Worm (Caenorhabditis elegans) whole organism, L4 larva: Measurements from ENCODE around the gene K06H6.1.

ENCODE experiments used
- D1046.2 ChIP-seq: fragments of 200-800 bp; sonication (Bioruptor generic); IDR thresholded peaks from 2 replicates; pipeline ENCODE4 v1.3.6; 2022; ENCODE audit warnings: missing genetic modification characterization, missing compliant biosample characterization
- F37D6.2 ChIP-seq: sonication (generic microtip); optimal IDR thresholded peaks from 2 replicates; lab custom pipeline; 2016; ENCODE audit warnings: mild to moderate bottlenecking, missing genetic modification characterization, missing compliant biosample characterization
- F44E2.7 ChIP-seq: fragments of 200-800 bp; sonication (Bioruptor generic); IDR thresholded peaks from 2 replicates; pipeline ENCODE4 v2.1.2; 2022; ENCODE audit warnings: missing genetic modification characterization, missing compliant biosample characterization
- T20F7.1 ChIP-seq: fragments of 200-800 bp; sonication (Bioruptor generic); optimal IDR thresholded peaks from 2 replicates; lab custom pipeline; 2018; ENCODE audit warnings: mild to moderate bottlenecking, missing genetic modification characterization, missing compliant biosample characterization
- T26A8.4 ChIP-seq: fragments of 200-800 bp; sonication (Bioruptor generic); IDR thresholded peaks from 2 replicates; pipeline ENCODE4 v1.3.6; 2022; ENCODE audit warnings: missing genetic modification characterization, missing compliant biosample characterization
- Y75B8A.6 ChIP-seq: fragments of 200-800 bp; sonication (Bioruptor generic); IDR thresholded peaks from 2 replicates; pipeline ENCODE4 v1.3.6; 2022; ENCODE audit warnings: missing genetic modification reagents, missing genetic modification characterization, missing compliant biosample characterization
- aha-1 ChIP-seq: fragments of 150-350 bp; peaks from one replicate; lab custom pipeline; 2014; ENCODE audit warnings: missing biosample characterization, missing genetic modification characterization
- ces-1 ChIP-seq: fragments of 150-350 bp; sonication (generic microtip); optimal IDR thresholded peaks from 4 replicates; lab custom pipeline; 2014; ENCODE audit warnings: missing biosample characterization, missing genetic modification reagents, missing genetic modification characterization
- daf-16 ChIP-seq, 3 experiments: sonication (generic microtip); optimal IDR thresholded peaks; 2 replicates each; lab custom pipeline; 2016 to 2017; ENCODE audit warnings: missing genetic modification characterization in 3 of 3, missing genetic modification reagents in 3 of 3, mild to moderate bottlenecking in 2 of 3, missing compliant biosample characterization in 2 of 3, missing biosample characterization in 1 of 3, moderate library complexity in 1 of 3
- daf-19 ChIP-seq: fragments of 200-800 bp; sonication (Bioruptor generic); conservative IDR thresholded peaks from 2 replicates; pipeline ENCODE4 v1.3.6; 2022; ENCODE audit warnings: missing genetic modification characterization, missing compliant biosample characterization
- dmd-8 ChIP-seq: fragments of 200-800 bp; sonication (Bioruptor generic); IDR thresholded peaks from 2 replicates; pipeline ENCODE4 v1.3.6; 2022; ENCODE audit warnings: missing genetic modification characterization, missing compliant biosample characterization
- dmd-9 ChIP-seq: fragments of 200-800 bp; sonication (Bioruptor generic); IDR thresholded peaks from 2 replicates; pipeline ENCODE4 v1.3.6; 2022; ENCODE audit warnings: missing genetic modification reagents, missing genetic modification characterization, missing compliant biosample characterization
- duxl-1 ChIP-seq: sonication (generic microtip); optimal IDR thresholded peaks from 2 replicates; lab custom pipeline; 2016; ENCODE audit warnings: mild to moderate bottlenecking, missing genetic modification characterization, moderate library complexity, missing compliant biosample characterization; ENCODE audit not compliant: poor library complexity
- fkh-10 ChIP-seq: fragments of 150-350 bp; optimal IDR thresholded peaks from 2 replicates; lab custom pipeline; 2014; ENCODE audit warnings: missing biosample characterization, missing genetic modification reagents, missing genetic modification characterization
- hlh-30 ChIP-seq: sonication (generic microtip); optimal IDR thresholded peaks from 2 replicates; lab custom pipeline; 2017; ENCODE audit warnings: antibody characterized with exemption, mild to moderate bottlenecking, missing genetic modification characterization, missing compliant biosample characterization; ENCODE audit not compliant: insufficient read depth
- hmg-1.1 ChIP-seq: fragments of 200-800 bp; sonication (Bioruptor generic); IDR thresholded peaks from 2 replicates; pipeline ENCODE4 v1.3.6; 2022; ENCODE audit warnings: missing genetic modification reagents, missing genetic modification characterization, missing compliant biosample characterization
- jun-1 ChIP-seq: fragments of 150-350 bp; optimal IDR thresholded peaks from 2 replicates; lab custom pipeline; 2014; ENCODE audit warnings: missing biosample characterization, missing genetic modification reagents, missing genetic modification characterization
- lim-7 ChIP-seq: fragments of 200-800 bp; sonication (Bioruptor generic); IDR thresholded peaks from 2 replicates; pipeline ENCODE4 v1.3.6; 2022; ENCODE audit warnings: missing genetic modification characterization, missing compliant biosample characterization
- lin-38 ChIP-seq: fragments of 200-800 bp; sonication (Bioruptor generic); IDR thresholded peaks from 2 replicates; pipeline ENCODE4 v1.3.6; 2022; ENCODE audit warnings: missing genetic modification reagents, missing genetic modification characterization, missing compliant biosample characterization
- lin-39 ChIP-seq: fragments of 150-350 bp; optimal IDR thresholded peaks from 2 replicates; lab custom pipeline; 2014; ENCODE audit warnings: missing biosample characterization, missing genetic modification reagents, missing genetic modification characterization
- madf-9 ChIP-seq: fragments of 200-800 bp; sonication (Bioruptor generic); conservative IDR thresholded peaks from 2 replicates; pipeline ENCODE4 v1.3.6; 2022; ENCODE audit warnings: missing genetic modification reagents, missing genetic modification characterization, missing compliant biosample characterization
- mdl-1 ChIP-seq, 2 experiments: fragments of 150-350 bp in 1 of 2; sonication (generic microtip) in 1 of 2; optimal IDR thresholded peaks; 2 replicates each; lab custom pipeline; 2014 to 2017; ENCODE audit warnings: missing biosample characterization in 2 of 2, missing genetic modification characterization in 2 of 2
- mxl-2 ChIP-seq: fragments of 200-800 bp; sonication (Bioruptor generic); conservative IDR thresholded peaks from 2 replicates; pipeline ENCODE4 v1.3.6; 2022; ENCODE audit warnings: missing genetic modification reagents, missing genetic modification characterization, missing compliant biosample characterization
- nhr-102 ChIP-seq: sonication (generic microtip); optimal IDR thresholded peaks from 2 replicates; lab custom pipeline; 2016; ENCODE audit warnings: mild to moderate bottlenecking, missing genetic modification characterization, moderate library complexity, missing compliant biosample characterization
- nhr-11 ChIP-seq: fragments of 150-350 bp; optimal IDR thresholded peaks from 2 replicates; lab custom pipeline; 2014; ENCODE audit warnings: missing biosample characterization, missing genetic modification characterization
- nhr-111 ChIP-seq: fragments of 200-800 bp; sonication (Bioruptor generic); optimal IDR thresholded peaks from 2 replicates; lab custom pipeline; 2018; ENCODE audit warnings: mild to moderate bottlenecking, missing genetic modification characterization, missing compliant biosample characterization
- nhr-48 ChIP-seq: sonication (generic microtip); optimal IDR thresholded peaks from 2 replicates; lab custom pipeline; 2016; ENCODE audit warnings: mild to moderate bottlenecking, missing genetic modification characterization, missing compliant biosample characterization
- nhr-6 ChIP-seq: fragments of 150-350 bp; optimal IDR thresholded peaks from 2 replicates; lab custom pipeline; 2014; ENCODE audit warnings: missing biosample characterization, missing genetic modification characterization
- pqm-1 ChIP-seq: sonication (generic microtip); optimal IDR thresholded peaks from 2 replicates; lab custom pipeline; 2017; ENCODE audit warnings: missing biosample characterization, missing genetic modification characterization
- sdz-12 ChIP-seq: fragments of 200-800 bp; sonication (Bioruptor generic); optimal IDR thresholded peaks from 2 replicates; lab custom pipeline; 2018; ENCODE audit warnings: mild to moderate bottlenecking, missing genetic modification characterization, missing compliant biosample characterization
- snpc-4 ChIP-seq: fragments of 150-350 bp; optimal IDR thresholded peaks from 2 replicates; lab custom pipeline; 2014; ENCODE audit warnings: missing biosample characterization, missing genetic modification characterization
- spr-1 ChIP-seq: sonication (generic microtip); optimal IDR thresholded peaks from 2 replicates; lab custom pipeline; 2016; ENCODE audit warnings: mild to moderate bottlenecking, missing genetic modification characterization, missing compliant biosample characterization
- unc-39 ChIP-seq: sonication (generic microtip); optimal IDR thresholded peaks from 2 replicates; lab custom pipeline; 2017; ENCODE audit warnings: missing biosample characterization, missing genetic modification characterization
- ztf-7 ChIP-seq: fragments of 150-350 bp; optimal IDR thresholded peaks from 2 replicates; lab custom pipeline; 2014; ENCODE audit warnings: missing biosample characterization, missing genetic modification characterization

The K06H6.1 gene

DNA sequence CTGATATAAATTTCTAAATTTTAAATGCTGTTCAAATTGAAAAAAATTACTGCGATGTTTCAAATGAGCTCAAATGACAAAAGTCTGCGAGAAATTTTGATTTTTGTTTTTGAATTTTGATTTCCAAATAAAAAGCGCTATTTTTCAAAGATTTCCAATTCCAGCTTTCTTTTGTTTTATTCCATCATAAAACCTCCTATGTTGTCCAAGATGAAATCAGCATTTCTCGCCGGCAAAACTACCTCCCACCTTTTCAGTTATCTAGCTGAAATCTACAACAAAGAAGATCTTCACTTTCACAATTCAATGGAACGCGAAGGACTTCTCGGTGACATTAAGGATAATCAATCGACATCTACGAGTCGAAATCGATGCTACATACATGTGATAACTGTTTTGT lies 8.9 kb upstream of the K06H6.1 start, which contains the start of gene K06H6.4:
Gene K06H6.4, plus strand, starts transcription at position 301 of the 400 bp plus-strand sequence.
- TF ChIP-seq D1046.2 (GFP tag; lab: Robert Waterston, UW) (no peak), nhr-11 (tag; lab: Kevin White, UChicago) (no peak), nhr-111 (GFP tag; lab: Kevin White, UChicago) (no peak), fkh-10 (no peak), T20F7.1 (GFP tag; lab: Kevin White, UChicago) (no peak), sdz-12 (GFP tag; lab: Kevin White, UChicago) (no peak), lin-38 (GFP tag; lab: Robert Waterston, UW) (no peak), F37D6.2 (tag; lab: Kevin White, UChicago) (no peak), lin-39 (no peak), jun-1 (tag; lab: Kevin White, UChicago) (no peak), ces-1 (no peak)

DNA sequence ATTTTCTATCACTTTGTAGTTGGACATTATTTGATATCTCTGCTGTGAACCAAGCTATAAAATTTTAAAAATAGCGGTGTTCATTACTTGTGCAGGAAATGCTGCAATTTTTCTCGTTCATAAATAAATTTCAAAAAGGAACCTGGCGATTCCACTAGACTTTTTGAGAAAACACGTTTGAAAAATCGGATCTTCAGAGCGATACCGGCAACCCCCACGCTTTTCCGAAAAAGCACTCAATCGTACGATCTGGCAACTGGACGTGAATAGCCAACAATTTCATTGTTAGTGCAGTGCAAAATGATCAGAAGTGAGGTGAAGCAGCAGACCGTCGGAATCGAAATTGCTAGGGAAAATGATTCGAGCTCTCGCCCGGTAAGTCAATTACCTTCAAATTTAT lies 6.3 kb upstream of the K06H6.1 start, which contains the start of gene nstp-7:
Gene nstp-7, plus strand, starts transcription at position 301 of the 400 bp plus-strand sequence.
- TF ChIP-seq spr-1 (tag; lab: Kevin White, UChicago) (no peak), Y75B8A.6 (GFP tag; lab: Robert Waterston, UW) (no peak), unc-39 (tag; lab: Kevin White, UChicago) (no peak), sdz-12 (GFP tag; lab: Kevin White, UChicago) (no peak), lin-38 (GFP tag; lab: Robert Waterston, UW) (no peak), T20F7.1 (GFP tag; lab: Kevin White, UChicago) (no peak), duxl-1 (tag; lab: Kevin White, UChicago) (no peak), nhr-102 (tag; lab: Kevin White, UChicago) (no peak), dmd-9 (GFP tag; lab: Robert Waterston, UW) (no peak), dmd-8 (no peak), madf-9 (no peak), lim-7 (GFP tag; lab: Robert Waterston, UW) (no peak), nhr-11 (tag; lab: Kevin White, UChicago) (no peak), T26A8.4 (no peak), daf-19 (GFP tag; lab: Robert Waterston, UW) (no peak), F44E2.7 (GFP tag; lab: Robert Waterston, UW) (no peak)

DNA sequence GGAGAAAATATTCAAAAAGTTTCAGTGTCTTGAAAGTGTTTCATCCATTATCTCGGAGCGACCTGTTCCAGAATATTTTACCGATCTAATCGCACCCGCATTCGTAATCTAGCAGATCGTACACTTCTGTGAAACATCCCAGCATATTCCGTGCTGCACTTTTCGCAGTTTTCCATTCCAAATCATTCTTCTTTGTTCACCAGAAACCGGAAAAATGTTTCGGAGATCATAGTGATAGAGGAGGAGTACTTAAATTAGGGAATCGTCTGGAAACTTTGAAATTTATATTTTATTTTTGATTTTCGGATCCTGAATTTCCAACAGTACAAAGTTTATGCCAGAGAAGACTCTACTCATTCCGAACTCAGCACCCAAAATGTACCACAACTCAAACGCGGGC lies 2.4 kb upstream of the K06H6.1 start, which contains the start of gene K06H6.2:
Gene K06H6.2, plus strand, starts transcription at position 301 of the 400 bp plus-strand sequence.
- TF ChIP-seq nhr-48 (tag; lab: Kevin White, UChicago), result no peak
- no peak for TF ChIP-seq mdl-1 (tag; optimal IDR thresholded peaks at IDR 0.05; lab: Kevin White, UChicago)
- no peak for TF ChIP-seq hmg-1.1 (GFP tag; lab: Robert Waterston, UW)
- TF ChIP-seq aha-1 (tag; lab: Kevin White, UChicago), result peak; percentile 4
- no peak for TF ChIP-seq mxl-2 (GFP tag; lab: Robert Waterston, UW)
- no peak for TF ChIP-seq snpc-4 (tag; lab: Kevin White, UChicago)
- no peak for TF ChIP-seq hlh-30 (tag; lab: Kevin White, UChicago)
- no peak for TF ChIP-seq daf-16 (GFP tag; optimal IDR thresholded peaks at IDR 0.05; lab: Kevin White, UChicago)
- TF ChIP-seq daf-16 (tag; optimal IDR thresholded peaks at IDR 0.05; lab: Kevin White, UChicago), result no peak

DNA sequence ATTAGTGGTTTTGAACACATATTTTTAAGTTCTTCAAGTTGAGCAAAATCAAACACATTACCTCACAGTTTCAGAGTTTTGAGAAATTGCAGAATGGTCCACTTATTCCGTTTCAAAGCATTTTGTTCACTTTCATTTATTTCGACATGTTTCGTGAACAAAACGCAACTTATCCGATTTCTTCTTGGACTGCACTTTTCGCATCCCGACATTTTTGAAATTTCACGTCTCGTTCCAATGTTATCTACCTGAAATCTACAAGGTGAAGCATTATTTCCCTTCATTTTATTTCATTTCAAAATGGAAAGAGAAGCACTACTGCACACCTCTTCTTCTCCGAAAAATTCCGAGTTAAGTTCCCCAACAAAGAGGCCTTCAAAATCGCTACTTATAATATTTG lies 2.3 kb downstream of the K06H6.1 start, which contains the start of gene ZK488.6:
Gene ZK488.6, plus strand, starts transcription at position 301 of the 400 bp plus-strand sequence.
- TF ChIP-seq pqm-1 (tag; lab: Kevin White, UChicago) (no peak), nhr-6 (tag; lab: Kevin White, UChicago) (no peak), ztf-7 (tag; lab: Kevin White, UChicago) (no peak), lim-7 (GFP tag; lab: Robert Waterston, UW) (no peak)
